Fruit fly (Drosophila melanogaster) whole organism, embryonic: ENCODE data around the gene chic.

Source experiments
- B-H1 ChIP-seq: fragments of 200-800 bp; sonication (Bioruptor generic); IDR thresholded peaks from 3 replicates; pipeline ENCODE4 v1.3.6; 2022; ENCODE audit warnings: missing biosample characterization, missing genetic modification characterization
- C15 ChIP-seq: fragments of 200-800 bp; sonication (Bioruptor generic); IDR thresholded peaks from 3 replicates; pipeline ENCODE4 v1.3.6; 2022; ENCODE audit warnings: missing biosample characterization, missing genetic modification characterization
- CG1024 ChIP-seq: fragments of 200-800 bp; sonication (Bioruptor generic); IDR thresholded peaks from 2 replicates; pipeline ENCODE4 v1.3.6; 2022; ENCODE audit warnings: missing biosample characterization, missing genetic modification characterization
- CG10321 ChIP-seq: fragments of 200-800 bp; sonication (Bioruptor generic); IDR thresholded peaks from 2 replicates; pipeline ENCODE4 v1.3.6; 2022; ENCODE audit warnings: missing biosample characterization, missing genetic modification characterization
- CG10462 ChIP-seq: fragments of 200-800 bp; sonication (Bioruptor generic); optimal IDR thresholded peaks from 2 replicates; lab custom pipeline; 2016; ENCODE audit warnings: missing biosample characterization, missing genetic modification characterization
- CG10654 ChIP-seq: fragments of 200-800 bp; sonication (Bioruptor generic); optimal IDR thresholded peaks from 2 replicates; lab custom pipeline; 2016; ENCODE audit warnings: missing biosample characterization, missing genetic modification characterization
- CG12769 ChIP-seq: fragments of 200-800 bp; sonication (Bioruptor generic); optimal IDR thresholded peaks from 2 replicates; lab custom pipeline; 2019; ENCODE audit warnings: missing biosample characterization, mild to moderate bottlenecking, missing genetic modification characterization, moderate library complexity
- CG13123 ChIP-seq: fragments of 200-800 bp; sonication (Bioruptor generic); optimal IDR thresholded peaks from 2 replicates; lab custom pipeline; 2016; ENCODE audit warnings: missing biosample characterization, missing genetic modification characterization
- CG17612 ChIP-seq: fragments of 200-800 bp; sonication (Bioruptor generic); IDR thresholded peaks from 2 replicates; pipeline ENCODE4 v1.3.6; 2022; ENCODE audit warnings: missing biosample characterization, missing genetic modification characterization
- CG1832 ChIP-seq: fragments of 200-800 bp; sonication (Bioruptor generic); optimal IDR thresholded peaks from 2 replicates; lab custom pipeline; 2017; ENCODE audit warnings: missing biosample characterization, mild to moderate bottlenecking, missing genetic modification characterization, inconsistent platforms
- CG2129 ChIP-seq: fragments of 200-800 bp; sonication (Bioruptor generic); IDR thresholded peaks from 2 replicates; pipeline ENCODE4 v1.3.6; 2022; ENCODE audit warnings: missing biosample characterization, missing genetic modification characterization; ENCODE audit not compliant: partially characterized antibody
- CG2199 ChIP-seq: fragments of 200-800 bp; sonication (Bioruptor generic); IDR thresholded peaks from 3 replicates; pipeline ENCODE4 v1.3.6; 2022; ENCODE audit warnings: missing biosample characterization, missing genetic modification characterization
- CG30020 ChIP-seq: fragments of 200-800 bp; optimal IDR thresholded peaks from 2 replicates; lab custom pipeline; 2019; ENCODE audit warnings: missing biosample characterization, mild to moderate bottlenecking, missing genetic modification characterization, moderate library complexity
- CG30431 ChIP-seq: fragments of 200-800 bp; sonication (Bioruptor generic); optimal IDR thresholded peaks from 2 replicates; lab custom pipeline; 2017; ENCODE audit warnings: missing biosample characterization, missing genetic modification characterization
- CG31441 ChIP-seq: fragments of 200-800 bp; sonication (Bioruptor generic); IDR thresholded peaks from 2 replicates; pipeline ENCODE4 v1.3.6; 2022; ENCODE audit warnings: missing biosample characterization, missing genetic modification characterization
- CG32767 ChIP-seq: fragments of 200-800 bp; sonication (Bioruptor generic); IDR thresholded peaks from 2 replicates; pipeline ENCODE4 v1.3.6; 2022; ENCODE audit warnings: missing biosample characterization, missing genetic modification characterization
- CG34376 ChIP-seq: fragments of 200-800 bp; sonication (Bioruptor generic); optimal IDR thresholded peaks from 2 replicates; lab custom pipeline; 2018; ENCODE audit warnings: missing biosample characterization, mild to moderate bottlenecking, missing genetic modification characterization
- CG7357 ChIP-seq: fragments of 200-800 bp; sonication (Bioruptor generic); IDR thresholded peaks from 3 replicates; pipeline ENCODE4 v1.3.6; 2022; ENCODE audit warnings: missing biosample characterization, missing genetic modification characterization
- CG7963 ChIP-seq: fragments of 200-800 bp; sonication (Bioruptor generic); IDR thresholded peaks from 3 replicates; pipeline ENCODE4 v1.3.6; 2022; ENCODE audit warnings: missing biosample characterization, missing genetic modification characterization; ENCODE audit not compliant: partially characterized antibody
- CG9876 ChIP-seq: fragments of 200-800 bp; sonication (Bioruptor generic); optimal IDR thresholded peaks from 2 replicates; lab custom pipeline; 2016; ENCODE audit warnings: missing biosample characterization, missing genetic modification characterization
- CkIIα-i1 ChIP-seq: fragments of 200-800 bp; sonication (Bioruptor generic); IDR thresholded peaks from 2 replicates; pipeline ENCODE4 v1.3.6; 2022; ENCODE audit warnings: missing biosample characterization, missing genetic modification characterization
- Eip74EF ChIP-seq, 2 experiments: fragments of 200-800 bp in 1 of 2; fragments of >200 bp in 1 of 2; sonication (Bioruptor generic) in 1 of 2; optimal IDR thresholded peaks; 2 replicates each; lab custom pipeline; 2017 to 2019; ENCODE audit warnings: missing biosample characterization in 2 of 2, missing genetic modification characterization in 2 of 2, mild to moderate bottlenecking in 1 of 2, moderate library complexity in 1 of 2
- HLH54F ChIP-seq: fragments of 200-800 bp; sonication (Bioruptor generic); optimal IDR thresholded peaks from 3 replicates; lab custom pipeline; 2016; ENCODE audit warnings: missing biosample characterization, missing genetic modification characterization
- Pdp1 ChIP-seq, 2 experiments: fragments of 200-800 bp; sonication (Bioruptor generic); optimal IDR thresholded peaks; 3 replicates each; lab custom pipeline; 2016; ENCODE audit warnings: missing biosample characterization in 2 of 2, missing genetic modification characterization in 2 of 2, mild to moderate bottlenecking in 1 of 2, moderate library complexity in 1 of 2
- Side ChIP-seq: fragments of 200-800 bp; sonication (Bioruptor generic); optimal IDR thresholded peaks from 2 replicates; lab custom pipeline; 2016; ENCODE audit warnings: missing biosample characterization, missing genetic modification characterization
- Trl ChIP-seq, 3 experiments: fragments of >200 bp in 2 of 3; fragments of 200-800 bp in 1 of 3; sonication (Bioruptor generic) in 1 of 3; optimal IDR thresholded peaks; 2 replicates in 1 of 3; 3 replicates in 2 of 3; lab custom pipeline; 2016 to 2017; ENCODE audit warnings: missing biosample characterization in 1 of 3, missing genetic modification characterization in 1 of 3
- ci ChIP-seq: fragments of 200-800 bp; sonication (Bioruptor generic); IDR thresholded peaks from 3 replicates; pipeline ENCODE4 v1.3.6; 2022; ENCODE audit warnings: missing biosample characterization, missing genetic modification characterization
- corto ChIP-seq: fragments of 200-800 bp; sonication (Bioruptor generic); optimal IDR thresholded peaks from 2 replicates; lab custom pipeline; 2016; ENCODE audit warnings: missing biosample characterization, mild to moderate bottlenecking, missing genetic modification characterization, moderate library complexity
- crol ChIP-seq: fragments of 200-800 bp; sonication (Bioruptor generic); IDR thresholded peaks from 2 replicates; pipeline ENCODE4 v1.3.6; 2022; ENCODE audit warnings: missing biosample characterization, missing genetic modification characterization
- crp ChIP-seq, 2 experiments: fragments of 200-800 bp; sonication (Bioruptor generic); optimal IDR thresholded peaks; 2 replicates in 1 of 2; 3 replicates in 1 of 2; lab custom pipeline; 2017; ENCODE audit warnings: missing biosample characterization in 2 of 2, missing genetic modification characterization in 2 of 2, mild to moderate bottlenecking in 1 of 2, moderate library complexity in 1 of 2
- da ChIP-seq: fragments of 200-800 bp; sonication (Bioruptor generic); optimal IDR thresholded peaks from 2 replicates; lab custom pipeline; 2016; ENCODE audit warnings: missing biosample characterization, missing genetic modification characterization
- eve ChIP-seq, 2 experiments: fragments of >200 bp; optimal IDR thresholded peaks; 2 replicates each; lab custom pipeline; 2017; ENCODE audit warnings: missing biosample characterization in 2 of 2, missing genetic modification characterization in 2 of 2
- fd64A ChIP-seq: fragments of 200-800 bp; sonication (Bioruptor generic); optimal IDR thresholded peaks from 3 replicates; lab custom pipeline; 2018; ENCODE audit warnings: missing biosample characterization, mild to moderate bottlenecking, missing genetic modification characterization
- ftz-f1 ChIP-seq: fragments of 200-800 bp; sonication (Bioruptor generic); optimal IDR thresholded peaks from 2 replicates; lab custom pipeline; 2016; ENCODE audit warnings: missing biosample characterization, missing genetic modification characterization
- her ChIP-seq: fragments of 200-800 bp; sonication (Bioruptor generic); optimal IDR thresholded peaks from 2 replicates; lab custom pipeline; 2016; ENCODE audit warnings: missing biosample characterization, missing genetic modification characterization
- hkb ChIP-seq, 2 experiments: fragments of 200-800 bp in 1 of 2; fragments of >200 bp in 1 of 2; sonication (Bioruptor generic) in 1 of 2; IDR thresholded peaks in 1 of 2; optimal IDR thresholded peaks in 1 of 2; 2 replicates each; pipeline versions ENCODE4 v1.3.6 to Lab custom; 2017 to 2022; ENCODE audit warnings: missing biosample characterization in 1 of 2, missing genetic modification characterization in 1 of 2
- mam ChIP-seq: fragments of 200-800 bp; sonication (Bioruptor generic); optimal IDR thresholded peaks from 3 replicates; lab custom pipeline; 2016; ENCODE audit warnings: missing biosample characterization, missing genetic modification characterization
- pb ChIP-seq: fragments of 200-800 bp; sonication (Bioruptor generic); optimal IDR thresholded peaks from 3 replicates; lab custom pipeline; 2016; ENCODE audit warnings: missing biosample characterization, missing genetic modification characterization
- peb ChIP-seq: fragments of 200-800 bp; sonication (Bioruptor generic); IDR thresholded peaks from 2 replicates; pipeline ENCODE4 v1.3.6; 2022; ENCODE audit warnings: missing biosample characterization, missing genetic modification characterization
- pita ChIP-seq: fragments of 200-800 bp; sonication (Bioruptor generic); optimal IDR thresholded peaks from 2 replicates; lab custom pipeline; 2017; ENCODE audit warnings: missing biosample characterization, mild to moderate bottlenecking, missing genetic modification characterization
- pnt ChIP-seq: fragments of 200-800 bp; sonication (Bioruptor generic); optimal IDR thresholded peaks from 3 replicates; lab custom pipeline; 2016; ENCODE audit warnings: missing biosample characterization, missing genetic modification characterization
- ranshi ChIP-seq: fragments of 200-800 bp; sonication (Bioruptor generic); IDR thresholded peaks from 2 replicates; pipeline ENCODE4 v1.3.6; 2022; ENCODE audit warnings: missing biosample characterization, missing genetic modification characterization
- rib ChIP-seq: fragments of 200-800 bp; sonication (Bioruptor generic); IDR thresholded peaks from 2 replicates; pipeline ENCODE4 v1.3.6; 2022; ENCODE audit warnings: missing biosample characterization, missing genetic modification characterization
- schlank ChIP-seq: fragments of 200-800 bp; sonication (Bioruptor generic); optimal IDR thresholded peaks from 2 replicates; lab custom pipeline; 2018; ENCODE audit warnings: missing biosample characterization, mild to moderate bottlenecking, missing genetic modification characterization
- sd ChIP-seq: fragments of 200-800 bp; sonication (Bioruptor generic); optimal IDR thresholded peaks from 3 replicates; lab custom pipeline; 2018; ENCODE audit warnings: missing biosample characterization, mild to moderate bottlenecking, missing genetic modification characterization, moderate library complexity
- sim ChIP-seq: fragments of 200-800 bp; sonication (Bioruptor generic); IDR thresholded peaks from 2 replicates; pipeline ENCODE4 v1.3.6; 2022; ENCODE audit warnings: missing biosample characterization, missing genetic modification characterization
- ttk ChIP-seq: fragments of 200-800 bp; sonication (Bioruptor generic); IDR thresholded peaks from 2 replicates; pipeline ENCODE4 v2.1.2; 2022; ENCODE audit warnings: missing biosample characterization, missing genetic modification characterization
- unc-4 ChIP-seq: fragments of 200-800 bp; sonication (Bioruptor generic); IDR thresholded peaks from 2 replicates; pipeline ENCODE4 v1.3.6; 2022; ENCODE audit warnings: missing biosample characterization, missing genetic modification characterization; ENCODE audit not compliant: partially characterized antibody
- yki ChIP-seq: fragments of >200 bp; optimal IDR thresholded peaks from 3 replicates; lab custom pipeline; 2018
- z ChIP-seq: fragments of 200-800 bp; sonication (Bioruptor generic); IDR thresholded peaks from 3 replicates; pipeline ENCODE4 v1.3.6; 2022; ENCODE audit warnings: missing biosample characterization, missing genetic modification characterization

chic gene

DNA sequence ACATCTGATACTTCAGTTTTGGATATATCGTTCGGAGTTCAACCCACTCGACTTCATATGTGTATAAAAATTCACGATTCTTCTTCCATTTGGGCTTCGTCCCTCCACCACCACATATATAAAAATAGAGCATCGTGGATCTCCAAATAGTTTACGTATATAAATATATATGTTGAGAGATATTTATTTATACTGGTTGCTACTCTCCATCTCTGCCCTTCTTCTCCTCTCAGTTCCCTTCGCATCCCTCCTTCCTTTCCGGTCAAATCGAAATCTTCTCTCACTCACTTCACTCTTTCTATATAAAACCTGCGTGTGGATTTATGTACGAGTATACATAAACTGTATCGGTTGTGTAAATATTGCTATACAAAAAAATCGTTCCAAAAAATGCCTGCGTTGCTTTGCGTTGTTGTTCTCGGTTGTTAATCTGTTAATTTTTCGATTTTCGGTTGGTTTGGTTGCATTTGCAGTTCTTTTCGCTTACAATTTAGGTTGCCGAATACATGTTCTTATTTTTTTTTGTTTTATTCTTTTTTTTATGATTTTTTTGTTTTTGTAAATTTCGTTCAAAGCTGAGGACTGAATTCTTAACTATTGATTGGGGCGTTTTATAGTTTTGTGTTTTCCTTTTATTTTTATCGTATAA, 8.1 kb downstream of the chic start:
- TF ChIP-seq Eip74EF (GFP tag; optimal IDR thresholded peaks at IDR 0.05; lab: Kevin White, UChicago) (no peak), CG12769 (tag; lab: Kevin White, UChicago) (peak; percentile 70), mam (no peak), pb (GFP tag; lab: Kevin White, UChicago) (no peak), CG7963 (GFP tag; lab: Robert Waterston, UW) (no peak), CG17612 (no peak), CG30020 (no peak), pita (GFP tag; lab: Kevin White, UChicago) (no peak), crp (GFP tag; optimal IDR thresholded peaks at IDR 0.05; lab: Kevin White, UChicago) (no peak), z (GFP tag; lab: Robert Waterston, UW) (peak; percentile 78), CG13123 (no peak), CkIIα-i1 (no peak), yki (lab: Kevin White, UChicago) (no peak), HLH54F (GFP tag; lab: Kevin White, UChicago) (no peak), CG2129 (GFP tag; lab: Robert Waterston, UW) (no peak), CG10462 (no peak), CG32767 (GFP tag; lab: Robert Waterston, UW) (peak; percentile 20; the same call in 1 of the 2 replicates), CG10321 (GFP tag; lab: Robert Waterston, UW) (no peak), fd64A (GFP tag; lab: Kevin White, UChicago) (no peak), Trl (optimal IDR thresholded peaks at IDR 0.05; lab: Kevin White, UChicago) (peak; percentile 30 to 58), Trl (GFP tag; optimal IDR thresholded peaks at IDR 0.05; lab: Kevin White, UChicago) (no peak), CG10654 (no peak), peb (GFP tag; lab: Robert Waterston, UW) (no peak), crol (GFP tag; lab: Robert Waterston, UW) (peak; percentile 69; the same call in 1 of the 2 replicates), rib (GFP tag; lab: Robert Waterston, UW) (no peak), sd (peak; percentile 30), CG1024 (GFP tag; lab: Robert Waterston, UW) (no peak), CG34376 (GFP tag; lab: Kevin White, UChicago) (no peak), ttk (no peak), CG31441 (GFP tag; lab: Robert Waterston, UW) (0 out of 2 replicates have a peak, but pooled peaks have one; percentile 19), CG2199 (GFP tag; lab: Robert Waterston, UW) (peak; percentile 29; the same call in 1 of the 3 replicates), pnt (GFP tag; lab: Kevin White, UChicago) (no peak), Pdp1 (GFP tag; optimal IDR thresholded peaks at IDR 0.05; lab: Kevin White, UChicago) (peak in 1 of 2 experiments; percentile 41), C15 (GFP tag; lab: Robert Waterston, UW) (no peak), CG9876 (no peak), hkb (optimal IDR thresholded peaks at IDR 0.05; lab: Kevin White, UChicago) (no peak), hkb (GFP tag; IDR thresholded peaks at IDR 0.05; lab: Robert Waterston, UW) (no peak), ranshi (no peak), da (GFP tag; lab: Kevin White, UChicago) (no peak), her (GFP tag; lab: Kevin White, UChicago) (no peak), ci (0 out of 3 replicates have a peak, but pooled peaks have one; percentile 18), CG30431 (no peak), corto (GFP tag; lab: Kevin White, UChicago) (no peak), CG1832 (GFP tag; lab: Kevin White, UChicago) (no peak), B-H1 (GFP tag; lab: Robert Waterston, UW) (no peak), unc-4 (GFP tag; lab: Robert Waterston, UW) (no peak), ftz-f1 (GFP tag; lab: Kevin White, UChicago) (no peak), Side (GFP tag; lab: Kevin White, UChicago) (no peak), sim (GFP tag; lab: Robert Waterston, UW) (no peak), schlank (tag; lab: Kevin White, UChicago) (no peak), CG7357 (GFP tag; lab: Robert Waterston, UW) (no peak), eve (GFP tag; optimal IDR thresholded peaks at IDR 0.05; lab: Kevin White, UChicago) (no peak)
